Fruit fly (Drosophila melanogaster): ENCODE data around the gene ATPsynepsilonL.

DNA sequence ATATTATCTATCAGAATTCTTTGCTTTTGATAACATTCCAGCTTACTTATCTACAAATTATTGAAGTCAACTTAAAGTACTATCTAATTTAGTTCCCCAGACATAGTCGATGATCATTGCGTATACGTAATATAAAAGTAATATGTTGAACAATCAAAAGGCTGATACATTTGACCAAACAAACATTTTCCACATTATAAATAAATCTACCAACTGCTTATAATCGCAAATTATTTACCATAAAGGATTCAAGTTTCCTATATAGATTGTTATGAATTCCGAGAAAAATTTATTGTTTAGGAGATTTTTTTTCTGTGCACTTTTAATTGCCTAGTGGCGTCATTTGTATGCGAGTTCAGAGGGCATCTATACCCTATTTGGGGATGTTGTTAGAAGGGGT lies 34.9 kb upstream of the ATPsynepsilonL start:
- TF ChIP-seq CrebA (GFP tag; optimal IDR thresholded peaks at IDR 0.05; ENCODE audit: borderline replicate concordance): no peak
- no peak for TF ChIP-seq Dif (GFP tag; optimal IDR thresholded peaks at IDR 0.05; ENCODE audit: partially characterized antibody)
- TF ChIP-seq woc (GFP tag; optimal IDR thresholded peaks at IDR 0.05): no peak
- TF ChIP-seq h (GFP tag; optimal IDR thresholded peaks at IDR 0.05): no peak
- no peak for TF ChIP-seq sage (GFP tag; optimal IDR thresholded peaks at IDR 0.05)
- TF ChIP-seq psq (GFP tag; optimal IDR thresholded peaks at IDR 0.05): no peak
- no peak for TF ChIP-seq Mio (GFP tag; optimal IDR thresholded peaks at IDR 0.05)
- peak; percentile 18 for TF ChIP-seq tai (GFP tag; optimal IDR thresholded peaks at IDR 0.05)
- TF ChIP-seq OdsH (GFP tag; optimal IDR thresholded peaks at IDR 0.05): no peak
- TF ChIP-seq Vsx2 (GFP tag; optimal IDR thresholded peaks at IDR 0.05; ENCODE audit: partially characterized antibody): no peak
